Fruit fly (Drosophila melanogaster): ENCODE data around the gene Asciz.

Gene Asciz

dm6 chr3L:3192333-3192894 is 26.4 kb upstream of the Asciz start, which contains the start of gene CG14965 (continued):
- TF ChIP-seq D19B (GFP tag; optimal IDR thresholded peaks at IDR 0.05) (no peak), CG1647 (GFP tag; optimal IDR thresholded peaks at IDR 0.05) (no peak), stwl (tag; optimal IDR thresholded peaks at IDR 0.05) (no peak), CG4328 (GFP tag; optimal IDR thresholded peaks at IDR 0.05) (no peak), onecut (GFP tag; IDR thresholded peaks at IDR 0.05) (no peak), wek (GFP tag; optimal IDR thresholded peaks at IDR 0.05) (no peak), Sox102F (GFP tag; optimal IDR thresholded peaks at IDR 0.05) (no peak), NfI (GFP tag; optimal IDR thresholded peaks at IDR 0.05) (no peak), CG12104 (GFP tag; optimal IDR thresholded peaks at IDR 0.05) (no peak), CG17912 (GFP tag; optimal IDR thresholded peaks at IDR 0.05) (no peak), CG2129 (GFP tag; IDR thresholded peaks at IDR 0.05; ENCODE audit: partially characterized antibody) (peak; percentile 86), hbn (GFP tag; IDR thresholded peaks at IDR 0.05; ENCODE audit: partially characterized antibody) (peak; percentile 86), CG14441 (GFP tag; IDR thresholded peaks at IDR 0.05) (peak; percentile 36; the same call in 1 of the 2 replicates), Rx (GFP tag; IDR thresholded peaks at IDR 0.05) (no peak), Myb (GFP tag; optimal IDR thresholded peaks at IDR 0.05) (peak; percentile 94), CG12219 (GFP tag; optimal IDR thresholded peaks at IDR 0.05) (no peak), gcm (GFP tag; optimal IDR thresholded peaks at IDR 0.05) (no peak), CG13894 (tag; optimal IDR thresholded peaks at IDR 0.05) (no peak), CG18011 (GFP tag; optimal IDR thresholded peaks at IDR 0.05) (no peak), Hey (tag; optimal IDR thresholded peaks at IDR 0.05) (no peak), E2f1 (GFP tag; IDR thresholded peaks at IDR 0.05) (no peak), HLH3B (GFP tag; IDR thresholded peaks at IDR 0.05) (no peak), pfk (GFP tag; optimal IDR thresholded peaks at IDR 0.05) (no peak), CG14667 (GFP tag; IDR thresholded peaks at IDR 0.05) (no peak), Ets97D (GFP tag; optimal IDR thresholded peaks at IDR 0.05) (no peak), CrebB (tag; optimal IDR thresholded peaks at IDR 0.05) (no peak), CG31441 (GFP tag; IDR thresholded peaks at IDR 0.05) (no peak), kni (GFP tag; optimal IDR thresholded peaks at IDR 0.05) (no peak), CG2199 (GFP tag; IDR thresholded peaks at IDR 0.05) (no peak), BtbVII (GFP tag; optimal IDR thresholded peaks at IDR 0.05) (no peak), lilli (GFP tag; optimal IDR thresholded peaks at IDR 0.05) (no peak), repo (GFP tag; optimal IDR thresholded peaks at IDR 0.05) (no peak), Hr3 (GFP tag; optimal IDR thresholded peaks at IDR 0.05) (no peak), slbo (GFP tag; IDR thresholded peaks at IDR 0.05) (no peak), sc (optimal IDR thresholded peaks at IDR 0.05) (no peak), sc (GFP tag; optimal IDR thresholded peaks at IDR 0.05) (no peak), Gsc (GFP tag; IDR thresholded peaks at IDR 0.05) (no peak), tll (GFP tag; optimal IDR thresholded peaks at IDR 0.05) (no peak), mld (GFP tag; IDR thresholded peaks at IDR 0.05; ENCODE audit: partially characterized antibody) (peak; percentile 75; the same call in 2 of the 3 replicates), CG1832 (GFP tag; optimal IDR thresholded peaks at IDR 0.05) (no peak), pnt (GFP tag; optimal IDR thresholded peaks at IDR 0.05) (no peak)

- no peak for TF ChIP-seq CHES-1-like (GFP tag; optimal IDR thresholded peaks at IDR 0.05)
- TF ChIP-seq Elba2 (GFP tag; optimal IDR thresholded peaks at IDR 0.05), result no peak
- TF ChIP-seq crol (GFP tag; IDR thresholded peaks at IDR 0.05), result no peak
- no peak for TF ChIP-seq sima (GFP tag; optimal IDR thresholded peaks at IDR 0.05)
- no peak for TF ChIP-seq CG6791 (GFP tag; IDR thresholded peaks at IDR 0.05; ENCODE audit: partially characterized antibody)
- no peak for TF ChIP-seq CG9876 (GFP tag; optimal IDR thresholded peaks at IDR 0.05)
- no peak for TF ChIP-seq Hey (tag; optimal IDR thresholded peaks at IDR 0.05)
- no peak for TF ChIP-seq cg (GFP tag; optimal IDR thresholded peaks at IDR 0.05)
- TF ChIP-seq fd3F (GFP tag; optimal IDR thresholded peaks at IDR 0.05), result no peak
- TF ChIP-seq Ets65A (GFP tag), result no peak
- no peak for TF ChIP-seq Hmr (GFP tag; optimal IDR thresholded peaks at IDR 0.05)
- TF ChIP-seq bcd (GFP tag; optimal IDR thresholded peaks at IDR 0.05), result no peak
- TF ChIP-seq cas (GFP tag; IDR thresholded peaks at IDR 0.05), result no peak
- TF ChIP-seq CG12744 (GFP tag; optimal IDR thresholded peaks at IDR 0.05), result no peak
These were observed 23.6 kb upstream of the Asciz start, which contains the start of the genes CG42525 and CG14958 for dm6 chr3L:3189647-3190046. Gene CG42525, minus strand, starts transcription at chr3L:3189747. Gene CG14958, plus strand, starts transcription at chr3L:3189978.
